Worm (Caenorhabditis elegans) whole organism, mixed stage, embryonic: ENCODE measurements around the gene Y52E8A.3.

Experiments
- M03D4.4 ChIP-seq: sonication (generic microtip); optimal IDR thresholded peaks from 2 replicates; lab custom pipeline; 2017; ENCODE audit warnings: mild to moderate bottlenecking, missing genetic modification characterization, missing compliant biosample characterization
- blmp-1 ChIP-seq: fragments of 150-350 bp; optimal IDR thresholded peaks from 2 replicates; lab custom pipeline; 2014; ENCODE audit warnings: missing biosample characterization, missing genetic modification characterization
- ceh-39 ChIP-seq: fragments of 150-350 bp; optimal IDR thresholded peaks from 2 replicates; lab custom pipeline; 2014; ENCODE audit warnings: missing biosample characterization, missing genetic modification characterization
- ceh-83 ChIP-seq: fragments of 200-800 bp; sonication (Bioruptor generic); optimal IDR thresholded peaks from 2 replicates; lab custom pipeline; 2018; ENCODE audit warnings: mild to moderate bottlenecking, missing genetic modification characterization, missing compliant biosample characterization
- ces-1 ChIP-seq: fragments of 150-350 bp; optimal IDR thresholded peaks from 2 replicates; lab custom pipeline; 2014; ENCODE audit warnings: missing biosample characterization, missing genetic modification reagents, missing genetic modification characterization
- cnd-1 ChIP-seq: fragments of 200-800 bp; sonication (Bioruptor generic); optimal IDR thresholded peaks from 2 replicates; lab custom pipeline; 2018; ENCODE audit warnings: mild to moderate bottlenecking, missing genetic modification characterization, missing compliant biosample characterization
- elt-1 ChIP-seq: sonication (generic microtip); optimal IDR thresholded peaks from 2 replicates; lab custom pipeline; 2017; ENCODE audit warnings: missing genetic modification characterization, mild to moderate bottlenecking, missing compliant biosample characterization, antibody characterized with exemption, moderate library complexity, borderline replicate concordance; ENCODE audit not compliant: insufficient read depth
- elt-3 ChIP-seq: fragments of 150-350 bp; optimal IDR thresholded peaks from 2 replicates; lab custom pipeline; 2014; ENCODE audit warnings: missing biosample characterization, missing genetic modification characterization
- flh-1 ChIP-seq: fragments of 200-800 bp; sonication (Bioruptor generic); optimal IDR thresholded peaks from 2 replicates; lab custom pipeline; 2018; ENCODE audit warnings: mild to moderate bottlenecking, missing genetic modification characterization, moderate library complexity, missing compliant biosample characterization
- ham-2 ChIP-seq: fragments of 200-800 bp; sonication (Bioruptor generic); optimal IDR thresholded peaks from 2 replicates; lab custom pipeline; 2018; ENCODE audit warnings: mild to moderate bottlenecking, missing genetic modification characterization, missing compliant biosample characterization
- hlh-1 ChIP-seq: fragments of 150-350 bp; optimal IDR thresholded peaks from 2 replicates; lab custom pipeline; 2014; ENCODE audit warnings: missing biosample characterization, missing genetic modification reagents, missing genetic modification characterization
- lin-32 ChIP-seq: fragments of 200-800 bp; sonication (Bioruptor generic); optimal IDR thresholded peaks from 2 replicates; lab custom pipeline; 2018; ENCODE audit warnings: mild to moderate bottlenecking, missing genetic modification characterization, missing compliant biosample characterization
- lsy-2 ChIP-seq: fragments of 150-350 bp; optimal IDR thresholded peaks from 2 replicates; lab custom pipeline; 2014; ENCODE audit warnings: missing biosample characterization, missing genetic modification characterization
- mab-5 ChIP-seq: fragments of 150-350 bp; optimal IDR thresholded peaks from 2 replicates; lab custom pipeline; 2014; ENCODE audit warnings: missing biosample characterization, missing genetic modification characterization
- mls-2 ChIP-seq: sonication (generic microtip); optimal IDR thresholded peaks from 2 replicates; lab custom pipeline; 2016; ENCODE audit warnings: mild to moderate bottlenecking, missing genetic modification characterization, moderate library complexity, missing compliant biosample characterization
- nhr-12 ChIP-seq: fragments of 150-350 bp; optimal IDR thresholded peaks from 2 replicates; lab custom pipeline; 2014; ENCODE audit warnings: missing biosample characterization, missing genetic modification characterization
- nhr-2 ChIP-seq: fragments of 150-350 bp; optimal IDR thresholded peaks from 2 replicates; lab custom pipeline; 2014; ENCODE audit warnings: missing biosample characterization, missing genetic modification characterization
- nhr-237 ChIP-seq: fragments of 150-350 bp; optimal IDR thresholded peaks from 2 replicates; lab custom pipeline; 2014; ENCODE audit warnings: missing biosample characterization, missing genetic modification characterization
- nhr-28 ChIP-seq: fragments of 150-350 bp; optimal IDR thresholded peaks from 2 replicates; lab custom pipeline; 2014; ENCODE audit warnings: missing biosample characterization, missing genetic modification characterization
- pha-4 ChIP-seq: fragments of 150-350 bp; optimal IDR thresholded peaks from 2 replicates; lab custom pipeline; 2018; ENCODE audit warnings: missing biosample characterization, missing genetic modification reagents, missing genetic modification characterization
- tbx-8 ChIP-seq: fragments of 200-800 bp; sonication (Bioruptor generic); optimal IDR thresholded peaks from 2 replicates; lab custom pipeline; 2018; ENCODE audit warnings: mild to moderate bottlenecking, missing genetic modification characterization, moderate library complexity, missing compliant biosample characterization
- unc-120 ChIP-seq: sonication (generic microtip); optimal IDR thresholded peaks from 2 replicates; lab custom pipeline; 2017; ENCODE audit warnings: missing genetic modification characterization, missing compliant biosample characterization; ENCODE audit not compliant: poor library complexity, severe bottlenecking
- unc-39 ChIP-seq: fragments of 150-350 bp; optimal IDR thresholded peaks from 2 replicates; lab custom pipeline; 2014; ENCODE audit warnings: missing biosample characterization, missing genetic modification characterization
- unc-62 ChIP-seq: fragments of 150-350 bp; optimal IDR thresholded peaks from 2 replicates; lab custom pipeline; 2014; ENCODE audit warnings: missing biosample characterization, missing genetic modification reagents, missing genetic modification characterization
- ztf-11 ChIP-seq: fragments of 150-350 bp; optimal IDR thresholded peaks from 2 replicates; lab custom pipeline; 2014; ENCODE audit warnings: missing biosample characterization, missing genetic modification characterization

Gene Y52E8A.3

ce11 chrII:4306921-4307630, at the start of gene Y52E8A.3:
TSS of gene Y52E8A.3 (minus strand) at chrII:4306971.
- TF ChIP-seq ham-2 (GFP tag; lab: Kevin White, UChicago), result no peak
- no peak for TF ChIP-seq unc-120 (tag; lab: Kevin White, UChicago)
- no peak for TF ChIP-seq tbx-8 (GFP tag; lab: Kevin White, UChicago)
- TF ChIP-seq hlh-1, result no peak
- TF ChIP-seq nhr-28, result no peak
- TF ChIP-seq blmp-1 (tag; lab: Kevin White, UChicago), result no peak
- TF ChIP-seq ceh-39 (tag; lab: Kevin White, UChicago), result no peak

DNA sequence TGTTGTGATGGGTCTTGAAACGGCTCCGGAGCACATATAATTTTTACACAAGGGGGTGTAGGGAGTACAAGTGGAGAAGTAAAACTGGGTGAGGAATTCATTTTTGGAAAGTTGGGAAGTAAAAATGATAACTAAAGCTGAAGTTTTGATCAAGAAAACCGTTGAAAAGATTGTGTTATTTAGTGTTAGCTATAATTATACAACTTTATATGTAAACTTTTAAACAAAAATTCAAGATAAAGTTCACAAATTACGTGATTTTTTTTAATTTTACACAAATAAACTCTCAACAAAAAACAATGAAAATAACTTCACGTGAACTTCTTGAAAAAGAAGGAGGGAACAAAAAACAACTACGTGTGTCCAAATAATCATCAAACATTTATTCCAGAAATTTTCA, 48.4 kb upstream of the Y52E8A.3 start, which contains the start of the genes H20J04.7 and H20J04.1:
TSS of gene H20J04.7 (minus strand) at position 101 of the 400 bp plus-strand sequence.
TSS of gene H20J04.1 (plus strand) at position 397 of the 400 bp plus-strand sequence.
- no peak for TF ChIP-seq unc-39 (tag; lab: Kevin White, UChicago)
- TF ChIP-seq nhr-237 (tag; lab: Kevin White, UChicago), result no peak
- no peak for TF ChIP-seq ceh-83 (GFP tag; lab: Kevin White, UChicago)
- TF ChIP-seq nhr-2 (tag; lab: Kevin White, UChicago), result no peak
- TF ChIP-seq ces-1 (GFP tag; lab: Kevin White, UChicago), result no peak
- TF ChIP-seq ham-2 (GFP tag; lab: Kevin White, UChicago), result no peak
- TF ChIP-seq lsy-2, result no peak
- TF ChIP-seq mls-2, result no peak
- no peak for TF ChIP-seq elt-1 (tag; lab: Kevin White, UChicago)
- TF ChIP-seq unc-120 (tag; lab: Kevin White, UChicago), result no peak
- TF ChIP-seq nhr-12 (tag; lab: Kevin White, UChicago), result no peak
- TF ChIP-seq cnd-1 (tag; lab: Kevin White, UChicago), result no peak

DNA sequence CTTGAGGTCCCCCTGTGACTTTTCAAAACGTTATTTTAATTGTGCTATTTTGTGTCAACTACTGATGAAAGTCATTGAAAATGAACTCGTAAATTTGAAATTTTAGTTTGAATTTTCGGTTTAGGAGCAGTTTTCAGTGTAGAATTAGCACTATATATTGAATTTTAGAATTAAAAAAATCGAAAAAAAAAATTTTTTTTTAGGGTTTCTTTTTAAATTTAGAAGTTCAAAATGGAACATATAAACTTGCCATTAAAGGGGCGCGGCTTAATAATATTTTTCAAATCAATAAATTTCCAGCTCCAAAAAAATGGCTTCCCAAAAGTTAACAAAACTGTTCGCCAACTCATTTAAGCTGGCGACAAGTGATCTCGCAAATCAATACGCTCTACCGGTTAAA, 44.1 kb upstream of the Y52E8A.3 start, which contains the start of gene H20J04.9:
TSS of gene H20J04.9 (plus strand) at position 301 of the 400 bp plus-strand sequence.
- no peak for TF ChIP-seq nhr-2 (tag; lab: Kevin White, UChicago)
- TF ChIP-seq unc-120 (tag; lab: Kevin White, UChicago), result no peak
- TF ChIP-seq ceh-39 (tag; lab: Kevin White, UChicago), result no peak
- no peak for TF ChIP-seq M03D4.4
- TF ChIP-seq ztf-11 (tag; lab: Kevin White, UChicago), result no peak
- no peak for TF ChIP-seq unc-39 (tag; lab: Kevin White, UChicago)
- TF ChIP-seq blmp-1 (tag; lab: Kevin White, UChicago), result no peak
- TF ChIP-seq elt-3 (tag; lab: Kevin White, UChicago), result no peak
- TF ChIP-seq flh-1 (GFP tag; lab: Kevin White, UChicago), result no peak
- no peak for TF ChIP-seq nhr-28

ce11 chrII:4344317-4344716, 37.5 kb upstream of the Y52E8A.3 start:
- TF ChIP-seq lsy-2 (no peak), nhr-2 (tag; lab: Kevin White, UChicago) (no peak), elt-3 (tag; lab: Kevin White, UChicago) (no peak), hlh-1 (no peak), unc-62 (no peak)
- TF ChIP-seq, all 35 proteins: peak for 0

ce11 chrII:4341484-4341883, 34.7 kb upstream of the Y52E8A.3 start:
- TF ChIP-seq mab-5 (no peak), cnd-1 (tag; lab: Kevin White, UChicago) (no peak), lin-32 (GFP tag; lab: Kevin White, UChicago) (no peak), M03D4.4 (no peak), unc-120 (tag; lab: Kevin White, UChicago) (no peak), pha-4 (no peak)

ce11 chrII:4339882-4340281, 33.1 kb upstream of the Y52E8A.3 start, which contains the start of gene athp-2:
TSS of gene athp-2 (plus strand) at chrII:4340182.
- TF ChIP-seq mab-5, result no peak
- no peak for TF ChIP-seq lin-32 (GFP tag; lab: Kevin White, UChicago)
- TF ChIP-seq cnd-1 (tag; lab: Kevin White, UChicago), result no peak
- no peak for TF ChIP-seq unc-120 (tag; lab: Kevin White, UChicago)
- no peak for TF ChIP-seq unc-39 (tag; lab: Kevin White, UChicago)
- TF ChIP-seq lsy-2, result no peak
- no peak for TF ChIP-seq nhr-12 (tag; lab: Kevin White, UChicago)
- TF ChIP-seq pha-4, result no peak
- no peak for TF ChIP-seq nhr-28
